Fruit fly (Drosophila melanogaster): ENCODE measurements around the gene alphaTub84B.
A peak's percentile ranks its signal among the peaks of the same experiment; 100 is the strongest.

alphaTub84B gene

DNA sequence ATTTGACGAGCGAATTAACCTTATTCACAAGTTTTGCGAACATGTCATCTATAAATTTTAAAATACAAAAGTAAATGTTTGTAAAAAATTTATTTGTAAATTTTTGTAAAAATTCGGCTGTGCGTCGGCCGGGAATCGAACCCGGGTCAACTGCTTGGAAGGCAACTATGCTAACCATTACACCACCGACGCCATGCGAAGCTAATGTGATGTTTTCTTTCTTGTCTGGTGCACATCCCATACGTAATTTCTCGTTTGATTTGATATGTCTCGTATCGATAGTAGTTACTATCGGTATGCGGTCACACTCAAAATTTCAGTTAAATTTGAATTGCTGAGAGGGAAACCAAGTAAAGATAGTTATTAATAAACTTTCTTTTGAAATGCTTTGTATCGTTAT is 44.4 kb downstream of the alphaTub84B start:
- TF ChIP-seq pan (optimal IDR thresholded peaks at IDR 0.05): no peak
- peak; percentile 18 for TF ChIP-seq brk (GFP tag; optimal IDR thresholded peaks at IDR 0.05)
- TF ChIP-seq CrebA (GFP tag; optimal IDR thresholded peaks at IDR 0.05; ENCODE audit: borderline replicate concordance): no peak
- TF ChIP-seq HLH106 (tag; optimal IDR thresholded peaks at IDR 0.05): no peak
- TF ChIP-seq dsf (GFP tag; optimal IDR thresholded peaks at IDR 0.05; ENCODE audit: borderline replicate concordance): no peak
- TF ChIP-seq dl (GFP tag; optimal IDR thresholded peaks at IDR 0.05; ENCODE audit: insufficient read depth in 1 of 2, partially characterized antibody in 2 of 2): no peak
- no peak for TF ChIP-seq Hr83 (GFP tag; optimal IDR thresholded peaks at IDR 0.05; ENCODE audit: poor library complexity, severe bottlenecking)
- TF ChIP-seq Jra (GFP tag; optimal IDR thresholded peaks at IDR 0.05): peak; percentile 7
- no peak for TF ChIP-seq Abd-B (GFP tag; optimal IDR thresholded peaks at IDR 0.05)
- no peak for TF ChIP-seq lola (GFP tag; optimal IDR thresholded peaks at IDR 0.05)
- peak; percentile 60 for TF ChIP-seq Hnf4 (GFP tag; optimal IDR thresholded peaks at IDR 0.05)
- no peak for TF ChIP-seq fru (GFP tag; optimal IDR thresholded peaks at IDR 0.05)

DNA sequence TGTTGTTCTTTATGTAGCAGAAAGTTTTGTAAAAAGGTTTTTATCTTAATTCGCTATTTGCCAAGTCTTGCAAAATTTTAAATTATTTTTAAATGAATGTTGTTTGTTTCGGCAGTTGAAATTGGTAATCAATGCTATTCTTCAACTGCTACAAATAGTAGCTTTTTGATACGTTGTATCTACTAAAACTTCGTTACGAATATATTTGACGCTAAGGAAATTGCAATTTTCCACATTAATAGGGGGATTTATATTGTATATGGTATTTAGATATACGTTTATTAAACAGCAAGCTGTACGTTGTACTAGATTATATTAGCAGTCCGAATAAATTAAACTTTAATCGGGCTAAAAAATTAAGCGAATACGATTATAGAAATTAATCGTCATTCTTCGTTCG is 44.9 kb downstream of the alphaTub84B start, which contains the start of gene CG31493:
Gene CG31493, plus strand, starts transcription at position 301 of the 400 bp plus-strand sequence.
- TF ChIP-seq CG32264 (GFP tag; optimal IDR thresholded peaks at IDR 0.05): no peak
- no peak for TF ChIP-seq Abd-B (GFP tag; optimal IDR thresholded peaks at IDR 0.05)
- TF ChIP-seq fru (GFP tag; optimal IDR thresholded peaks at IDR 0.05): no peak
- TF ChIP-seq Hnf4 (GFP tag; optimal IDR thresholded peaks at IDR 0.05): no peak
- no peak for TF ChIP-seq br (GFP tag; optimal IDR thresholded peaks at IDR 0.05)
- no peak for TF ChIP-seq tai (GFP tag; optimal IDR thresholded peaks at IDR 0.05)
- TF ChIP-seq dsf (GFP tag; optimal IDR thresholded peaks at IDR 0.05; ENCODE audit: borderline replicate concordance): no peak
- TF ChIP-seq N (GFP tag; optimal IDR thresholded peaks at IDR 0.05): no peak
- TF ChIP-seq lola (GFP tag; optimal IDR thresholded peaks at IDR 0.05): no peak
- no peak for TF ChIP-seq rgr (GFP tag; optimal IDR thresholded peaks at IDR 0.05)
- TF ChIP-seq Dfd (GFP tag; optimal IDR thresholded peaks at IDR 0.05): no peak
- TF ChIP-seq usp (GFP tag; optimal IDR thresholded peaks at IDR 0.05): no peak
- TF ChIP-seq woc (GFP tag; optimal IDR thresholded peaks at IDR 0.05): no peak
- TF ChIP-seq sage (GFP tag; optimal IDR thresholded peaks at IDR 0.05): no peak

DNA sequence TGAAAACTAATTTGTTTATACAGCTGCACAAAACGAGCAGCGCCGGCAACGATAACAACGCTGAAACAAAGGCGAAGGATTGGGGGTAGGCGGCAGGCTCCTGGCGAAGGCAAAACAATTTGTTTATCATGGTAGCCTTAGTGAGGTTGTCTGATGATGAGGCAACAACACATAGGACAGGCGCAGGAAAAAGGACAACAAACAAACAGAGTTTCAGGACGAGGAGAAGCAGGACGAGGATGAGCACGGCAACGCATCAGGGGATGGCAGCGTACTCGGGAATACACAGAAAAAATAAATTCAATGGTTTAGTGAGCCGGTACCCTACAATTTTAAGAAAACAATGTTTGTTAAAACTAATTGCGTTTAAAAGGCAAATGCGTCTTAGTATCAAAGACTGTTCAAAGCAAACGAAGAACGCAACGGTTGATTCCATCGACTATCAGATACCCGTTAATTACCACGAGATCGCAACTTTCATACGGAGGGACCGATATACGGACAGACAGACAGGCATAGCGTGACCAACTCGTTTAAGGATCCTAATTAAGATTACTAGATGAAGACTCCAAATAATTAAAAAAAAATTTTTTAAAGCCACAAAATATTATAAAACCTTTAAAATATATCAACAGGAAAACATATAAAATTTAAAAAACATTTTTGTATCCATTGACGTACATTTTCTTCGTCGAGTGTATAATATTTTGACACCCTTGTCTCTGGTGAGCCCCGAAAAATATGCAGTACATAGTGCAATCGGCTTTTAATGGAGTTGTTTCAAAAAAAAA is 48.5 kb downstream of the alphaTub84B start:
- TF ChIP-seq Mio (GFP tag; optimal IDR thresholded peaks at IDR 0.05) (no peak), jim (GFP tag; optimal IDR thresholded peaks at IDR 0.05) (no peak), HLH106 (tag; optimal IDR thresholded peaks at IDR 0.05) (no peak), Jra (GFP tag; optimal IDR thresholded peaks at IDR 0.05) (no peak), lola (GFP tag; optimal IDR thresholded peaks at IDR 0.05) (no peak), rgr (GFP tag; optimal IDR thresholded peaks at IDR 0.05) (no peak), CG9705 (GFP tag; optimal IDR thresholded peaks at IDR 0.05) (no peak), pan (optimal IDR thresholded peaks at IDR 0.05) (no peak), GATAd (GFP tag; optimal IDR thresholded peaks at IDR 0.05) (no peak), fru (GFP tag; optimal IDR thresholded peaks at IDR 0.05) (no peak), brk (GFP tag; optimal IDR thresholded peaks at IDR 0.05) (no peak), woc (GFP tag; optimal IDR thresholded peaks at IDR 0.05) (no peak), foxo (GFP tag; optimal IDR thresholded peaks at IDR 0.05) (no peak), usp (GFP tag; optimal IDR thresholded peaks at IDR 0.05) (no peak), h (GFP tag; optimal IDR thresholded peaks at IDR 0.05) (no peak), CG32264 (GFP tag; optimal IDR thresholded peaks at IDR 0.05) (no peak), OdsH (GFP tag; optimal IDR thresholded peaks at IDR 0.05) (no peak), sage (GFP tag; optimal IDR thresholded peaks at IDR 0.05) (no peak), N (GFP tag; optimal IDR thresholded peaks at IDR 0.05) (no peak), CrebA (GFP tag; optimal IDR thresholded peaks at IDR 0.05; ENCODE audit: borderline replicate concordance) (no peak)

DNA sequence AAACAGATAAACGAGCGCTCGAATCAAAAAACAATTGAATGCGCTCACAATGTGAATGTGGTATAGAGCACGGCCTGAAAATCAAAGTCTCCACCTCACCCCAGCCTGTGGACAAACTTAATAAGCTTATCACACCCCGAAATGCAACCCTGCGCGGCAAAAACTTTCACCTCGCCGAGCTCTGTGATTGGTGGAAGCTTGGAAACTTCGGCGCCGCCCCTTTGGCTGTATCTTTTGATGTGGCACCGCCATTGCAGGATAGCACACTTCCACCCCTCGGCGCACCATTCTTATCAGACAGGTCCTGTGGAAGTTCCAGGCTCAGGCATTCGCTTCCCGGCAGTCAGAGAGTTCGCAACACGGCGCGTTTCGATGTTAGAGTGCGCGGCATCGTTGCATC is 49.5 kb downstream of the alphaTub84B start, which contains the start of gene Fer1:
Gene Fer1, plus strand, starts transcription at position 326 of the 400 bp plus-strand sequence.
- TF ChIP-seq Hr78 (GFP tag; optimal IDR thresholded peaks at IDR 0.05): no peak
- TF ChIP-seq Dif (GFP tag; optimal IDR thresholded peaks at IDR 0.05; ENCODE audit: partially characterized antibody): no peak
- no peak for TF ChIP-seq sage (GFP tag; optimal IDR thresholded peaks at IDR 0.05)
- no peak for TF ChIP-seq jim (GFP tag; optimal IDR thresholded peaks at IDR 0.05)
- TF ChIP-seq GATAd (GFP tag; optimal IDR thresholded peaks at IDR 0.05): no peak
- no peak for TF ChIP-seq dl (GFP tag; optimal IDR thresholded peaks at IDR 0.05; ENCODE audit: insufficient read depth in 1 of 2, partially characterized antibody in 2 of 2)
- TF ChIP-seq dmrt93B (GFP tag; optimal IDR thresholded peaks at IDR 0.05): no peak
- no peak for TF ChIP-seq rgr (GFP tag; optimal IDR thresholded peaks at IDR 0.05)
